Fruit fly (Drosophila melanogaster) whole organism, embryonic: Measurements from ENCODE around the gene Apoltp.

Source experiments
- Aef1 ChIP-seq: fragments of 200-800 bp; sonication (Bioruptor generic); IDR thresholded peaks from 3 replicates; pipeline ENCODE4 v1.3.6; 2022; ENCODE audit warnings: missing biosample characterization, missing genetic modification characterization
- CG10147 ChIP-seq: fragments of 200-800 bp; sonication (Bioruptor generic); optimal IDR thresholded peaks from 2 replicates; lab custom pipeline; 2019; ENCODE audit warnings: missing biosample characterization, mild to moderate bottlenecking, missing genetic modification characterization, moderate library complexity
- CG10431 ChIP-seq: fragments of 200-800 bp; sonication (Bioruptor generic); optimal IDR thresholded peaks from 3 replicates; lab custom pipeline; 2018; ENCODE audit warnings: missing biosample characterization, mild to moderate bottlenecking, missing genetic modification characterization
- CG10543 ChIP-seq: fragments of 200-800 bp; sonication (Bioruptor generic); optimal IDR thresholded peaks from 3 replicates; lab custom pipeline; 2017; ENCODE audit warnings: missing biosample characterization, mild to moderate bottlenecking, missing genetic modification characterization, moderate library complexity
- CG11247 ChIP-seq: fragments of 200-800 bp; sonication (Bioruptor generic); IDR thresholded peaks from 2 replicates; pipeline ENCODE4 v1.3.6; 2022; ENCODE audit warnings: missing biosample characterization, missing genetic modification characterization
- CG12104 ChIP-seq: fragments of 200-800 bp; sonication (Bioruptor generic); optimal IDR thresholded peaks from 3 replicates; lab custom pipeline; 2016; ENCODE audit warnings: missing biosample characterization, missing genetic modification characterization
- CG12219 ChIP-seq: fragments of 200-800 bp; sonication (Bioruptor generic); optimal IDR thresholded peaks from 3 replicates; lab custom pipeline; 2018; ENCODE audit warnings: missing biosample characterization, mild to moderate bottlenecking, missing genetic modification characterization
- CG1233 ChIP-seq: fragments of 200-800 bp; sonication (Bioruptor generic); optimal IDR thresholded peaks from 4 replicates; lab custom pipeline; 2018; ENCODE audit warnings: missing biosample characterization, mild to moderate bottlenecking, missing genetic modification characterization
- CG1603 ChIP-seq: fragments of 200-800 bp; sonication (Bioruptor generic); optimal IDR thresholded peaks from 2 replicates; lab custom pipeline; 2019; ENCODE audit warnings: missing biosample characterization, mild to moderate bottlenecking, missing genetic modification characterization, moderate library complexity
- CG16863 ChIP-seq: fragments of 200-800 bp; sonication (Bioruptor generic); optimal IDR thresholded peaks from 3 replicates; lab custom pipeline; 2016; ENCODE audit warnings: missing biosample characterization, missing genetic modification characterization
- CG17612 ChIP-seq: fragments of 200-800 bp; sonication (Bioruptor generic); IDR thresholded peaks from 2 replicates; pipeline ENCODE4 v1.3.6; 2022; ENCODE audit warnings: missing biosample characterization, missing genetic modification characterization
- CG17802 ChIP-seq: fragments of 200-800 bp; sonication (Bioruptor generic); optimal IDR thresholded peaks from 2 replicates; lab custom pipeline; 2018; ENCODE audit warnings: missing biosample characterization, mild to moderate bottlenecking, missing genetic modification characterization, moderate library complexity
- CG18619 ChIP-seq: fragments of 200-800 bp; sonication (Bioruptor generic); optimal IDR thresholded peaks from 3 replicates; lab custom pipeline; 2017; ENCODE audit warnings: missing biosample characterization, mild to moderate bottlenecking, missing genetic modification characterization
- CG30403 ChIP-seq: fragments of 200-800 bp; sonication (Bioruptor generic); optimal IDR thresholded peaks from 3 replicates; lab custom pipeline; 2016; ENCODE audit warnings: missing biosample characterization, missing genetic modification characterization
- CG30431 ChIP-seq: fragments of 200-800 bp; sonication (Bioruptor generic); optimal IDR thresholded peaks from 2 replicates; lab custom pipeline; 2017; ENCODE audit warnings: missing biosample characterization, missing genetic modification characterization
- CG31365 ChIP-seq: fragments of 200-800 bp; sonication (Bioruptor generic); optimal IDR thresholded peaks from 2 replicates; lab custom pipeline; 2018; ENCODE audit warnings: missing biosample characterization, mild to moderate bottlenecking, missing genetic modification characterization
- CG31441 ChIP-seq: fragments of 200-800 bp; sonication (Bioruptor generic); IDR thresholded peaks from 2 replicates; pipeline ENCODE4 v1.3.6; 2022; ENCODE audit warnings: missing biosample characterization, missing genetic modification characterization
- CG32772 ChIP-seq: fragments of 200-800 bp; sonication (Bioruptor generic); IDR thresholded peaks from 2 replicates; pipeline ENCODE4 v1.3.6; 2022; ENCODE audit warnings: missing biosample characterization, missing genetic modification characterization
- CG33557 ChIP-seq: fragments of 200-800 bp; sonication (Bioruptor generic); optimal IDR thresholded peaks from 2 replicates; lab custom pipeline; 2019; ENCODE audit warnings: missing biosample characterization, mild to moderate bottlenecking, missing genetic modification characterization, moderate library complexity
- CG3847 ChIP-seq: fragments of 200-800 bp; sonication (Bioruptor generic); IDR thresholded peaks from 2 replicates; pipeline ENCODE4 v1.3.6; 2022; ENCODE audit warnings: missing biosample characterization, missing genetic modification characterization
- CG4617 ChIP-seq: fragments of 200-800 bp; sonication (Bioruptor generic); optimal IDR thresholded peaks from 3 replicates; lab custom pipeline; 2016; ENCODE audit warnings: missing biosample characterization, missing genetic modification characterization, borderline replicate concordance
- CG7372 ChIP-seq: fragments of 200-800 bp; sonication (Bioruptor generic); IDR thresholded peaks from 2 replicates; pipeline ENCODE4 v1.3.6; 2022; ENCODE audit warnings: missing biosample characterization, missing genetic modification characterization
- CG7963 ChIP-seq: fragments of 200-800 bp; sonication (Bioruptor generic); IDR thresholded peaks from 3 replicates; pipeline ENCODE4 v1.3.6; 2022; ENCODE audit warnings: missing biosample characterization, missing genetic modification characterization; ENCODE audit not compliant: partially characterized antibody
- CG8944 ChIP-seq: fragments of 200-800 bp; sonication (Bioruptor generic); optimal IDR thresholded peaks from 3 replicates; lab custom pipeline; 2016; ENCODE audit warnings: missing biosample characterization, missing genetic modification characterization
- Dll ChIP-seq: fragments of 200-800 bp; sonication (Bioruptor generic); IDR thresholded peaks from 4 replicates; pipeline ENCODE4 v1.3.6; 2022; ENCODE audit warnings: missing biosample characterization, missing genetic modification characterization; ENCODE audit not compliant: partially characterized antibody
- E2f1 ChIP-seq: fragments of 200-800 bp; sonication (Bioruptor generic); IDR thresholded peaks from 2 replicates; pipeline ENCODE4 v1.3.6; 2022; ENCODE audit warnings: missing biosample characterization, missing genetic modification characterization
- Hmr ChIP-seq: fragments of 200-800 bp; sonication (Bioruptor generic); optimal IDR thresholded peaks from 3 replicates; lab custom pipeline; 2017; ENCODE audit warnings: mild to moderate bottlenecking, missing biosample characterization, missing genetic modification reagents, missing genetic modification characterization
- Max ChIP-seq: fragments of 200-800 bp; sonication (Bioruptor generic); optimal IDR thresholded peaks from 2 replicates; lab custom pipeline; 2016; ENCODE audit warnings: missing biosample characterization, mild to moderate bottlenecking, missing genetic modification characterization
- Mes4 ChIP-seq: fragments of 200-800 bp; sonication (Bioruptor generic); optimal IDR thresholded peaks from 2 replicates; lab custom pipeline; 2016; ENCODE audit warnings: missing biosample characterization, missing genetic modification characterization
- Side ChIP-seq: fragments of 200-800 bp; sonication (Bioruptor generic); optimal IDR thresholded peaks from 2 replicates; lab custom pipeline; 2016; ENCODE audit warnings: missing biosample characterization, missing genetic modification characterization
- Six4 ChIP-seq: fragments of 200-800 bp; sonication (Bioruptor generic); optimal IDR thresholded peaks from 2 replicates; lab custom pipeline; 2016; ENCODE audit warnings: missing biosample characterization, missing genetic modification characterization
- Sox102F ChIP-seq: fragments of 200-800 bp; sonication (Bioruptor generic); optimal IDR thresholded peaks from 2 replicates; lab custom pipeline; 2018; ENCODE audit warnings: missing biosample characterization, mild to moderate bottlenecking, missing genetic modification characterization, moderate library complexity
- Spps ChIP-seq: fragments of 200-800 bp; sonication (Bioruptor generic); optimal IDR thresholded peaks from 2 replicates; lab custom pipeline; 2018; ENCODE audit warnings: missing biosample characterization, mild to moderate bottlenecking, missing genetic modification characterization
- Stat92E ChIP-seq, 3 experiments: fragments of >200 bp in 2 of 3; fragments of 200-800 bp in 1 of 3; sonication (Bioruptor generic) in 1 of 3; optimal IDR thresholded peaks; 2 replicates each; lab custom pipeline; 2017 to 2019; ENCODE audit warnings: missing biosample characterization in 3 of 3, missing genetic modification characterization in 3 of 3, mild to moderate bottlenecking in 1 of 3, moderate library complexity in 1 of 3
- Xbp1 ChIP-seq: fragments of 200-800 bp; sonication (Bioruptor generic); optimal IDR thresholded peaks from 3 replicates; lab custom pipeline; 2016; ENCODE audit warnings: missing biosample characterization, mild to moderate bottlenecking, missing genetic modification characterization
- cas ChIP-seq: fragments of 200-800 bp; sonication (Bioruptor generic); IDR thresholded peaks from 2 replicates; pipeline ENCODE4 v1.3.6; 2022; ENCODE audit warnings: missing biosample characterization, missing genetic modification characterization
- croc ChIP-seq: fragments of 200-800 bp; sonication (Bioruptor generic); conservative IDR thresholded peaks from 3 replicates; pipeline ENCODE4 v1.3.6; 2022; ENCODE audit warnings: missing biosample characterization, missing genetic modification characterization
- cwo ChIP-seq: fragments of 200-800 bp; sonication (Bioruptor generic); optimal IDR thresholded peaks from 3 replicates; lab custom pipeline; 2017; ENCODE audit warnings: missing biosample characterization, missing genetic modification characterization, mild to moderate bottlenecking, moderate library complexity, missing genetic modification reagents
- dati ChIP-seq: fragments of 200-800 bp; sonication (Bioruptor generic); IDR thresholded peaks from 2 replicates; pipeline ENCODE4 v1.3.6; 2022; ENCODE audit warnings: missing biosample characterization, missing genetic modification characterization
- gsb ChIP-seq: fragments of 200-800 bp; sonication (Bioruptor generic); IDR thresholded peaks from 2 replicates; pipeline ENCODE4 v1.3.6; 2022; ENCODE audit warnings: missing biosample characterization, missing genetic modification characterization
- ken ChIP-seq: fragments of 200-800 bp; sonication (Bioruptor generic); IDR thresholded peaks from 3 replicates; pipeline ENCODE4 v1.3.6; 2022; ENCODE audit warnings: missing biosample characterization, missing genetic modification characterization
- nerfin-1 ChIP-seq: fragments of 200-800 bp; sonication (Bioruptor generic); optimal IDR thresholded peaks from 3 replicates; lab custom pipeline; 2019; ENCODE audit warnings: missing biosample characterization, mild to moderate bottlenecking, missing genetic modification characterization, moderate library complexity
- pnt ChIP-seq: fragments of 200-800 bp; sonication (Bioruptor generic); optimal IDR thresholded peaks from 3 replicates; lab custom pipeline; 2016; ENCODE audit warnings: missing biosample characterization, missing genetic modification characterization
- rib ChIP-seq: fragments of 200-800 bp; sonication (Bioruptor generic); IDR thresholded peaks from 2 replicates; pipeline ENCODE4 v1.3.6; 2022; ENCODE audit warnings: missing biosample characterization, missing genetic modification characterization
- sens ChIP-seq: fragments of 200-800 bp; sonication (Bioruptor generic); peaks from one replicate; lab custom pipeline; 2016; ENCODE audit warnings: missing biosample characterization, missing genetic modification characterization
- sim ChIP-seq: fragments of 200-800 bp; sonication (Bioruptor generic); IDR thresholded peaks from 2 replicates; pipeline ENCODE4 v1.3.6; 2022; ENCODE audit warnings: missing biosample characterization, missing genetic modification characterization
- sisA ChIP-seq: fragments of 200-800 bp; sonication (Bioruptor generic); IDR thresholded peaks from 2 replicates; pipeline ENCODE4 v1.3.6; 2022; ENCODE audit warnings: missing biosample characterization, missing genetic modification characterization
- sna ChIP-seq: fragments of 200-800 bp; sonication (Bioruptor generic); IDR thresholded peaks from 2 replicates; pipeline ENCODE4 v1.3.6; 2022; ENCODE audit warnings: missing biosample characterization, missing genetic modification characterization; ENCODE audit not compliant: partially characterized antibody
- tna ChIP-seq: fragments of 200-800 bp; sonication (Bioruptor generic); IDR thresholded peaks from 2 replicates; pipeline ENCODE4 v1.3.6; 2022; ENCODE audit warnings: missing biosample characterization, missing genetic modification characterization; ENCODE audit not compliant: partially characterized antibody
- zen ChIP-seq: fragments of 200-800 bp; sonication (Bioruptor generic); optimal IDR thresholded peaks from 3 replicates; lab custom pipeline; 2018; ENCODE audit warnings: missing biosample characterization, mild to moderate bottlenecking, missing genetic modification characterization, moderate library complexity
- zfh1 ChIP-seq: fragments of 200-800 bp; sonication (Bioruptor generic); IDR thresholded peaks from 3 replicates; pipeline ENCODE4 v1.3.6; 2022; ENCODE audit warnings: missing biosample characterization, missing genetic modification characterization

Gene Apoltp

dm6 chr2L:9598390-9598789 is 35.6 kb upstream of the Apoltp start (continued):
- peak; percentile 54; the same call in 2 of the 3 replicates for TF ChIP-seq Aef1 (GFP tag; lab: Robert Waterston, UW)
- TF ChIP-seq Xbp1 (GFP tag; lab: Kevin White, UChicago) = peak; percentile 54
- peak; percentile 69 for TF ChIP-seq ken (GFP tag; lab: Robert Waterston, UW)
- TF ChIP-seq sna (GFP tag; lab: Robert Waterston, UW) = no peak
- no peak for TF ChIP-seq CG10431
- TF ChIP-seq sens (GFP tag; lab: Kevin White, UChicago) = peak; percentile 92
- no peak for TF ChIP-seq CG10543 (GFP tag; lab: Kevin White, UChicago)
- TF ChIP-seq CG4617 (GFP tag; lab: Kevin White, UChicago) = peak; percentile 16
- TF ChIP-seq CG12219 (GFP tag; lab: Kevin White, UChicago) = peak; percentile 44
- no peak for TF ChIP-seq CG17802 (tag; lab: Kevin White, UChicago)
- peak; percentile 58 for TF ChIP-seq CG30403 (GFP tag; lab: Kevin White, UChicago)
- TF ChIP-seq CG10147 (GFP tag; lab: Kevin White, UChicago) = no peak
- TF ChIP-seq CG8944 (GFP tag; lab: Kevin White, UChicago) = no peak
- TF ChIP-seq E2f1 (GFP tag; lab: Robert Waterston, UW) = peak; percentile 65
- peak in 1 of 3 experiments; percentile 43 for TF ChIP-seq Stat92E (GFP tag; optimal IDR thresholded peaks at IDR 0.05; lab: Kevin White, UChicago)
- peak; percentile 2 for TF ChIP-seq pnt (GFP tag; lab: Kevin White, UChicago)
- peak; percentile 83 for TF ChIP-seq zen (tag; lab: Kevin White, UChicago)
- TF ChIP-seq CG31365 (tag; lab: Kevin White, UChicago) = no peak
- no peak for TF ChIP-seq Mes4 (GFP tag; lab: Kevin White, UChicago)
- TF ChIP-seq dati (GFP tag; lab: Robert Waterston, UW) = 0 out of 2 replicates have a peak, but pooled peaks have one; percentile 35
- peak; percentile 78 for TF ChIP-seq CG1603 (tag; lab: Kevin White, UChicago)
- TF ChIP-seq CG32772 = peak; percentile 81
- no peak for TF ChIP-seq Side (GFP tag; lab: Kevin White, UChicago)
- TF ChIP-seq CG30431 (GFP tag; lab: Kevin White, UChicago) = peak; percentile 67
- TF ChIP-seq CG16863 (GFP tag; lab: Kevin White, UChicago) = peak; percentile 14
- TF ChIP-seq CG7372 (GFP tag; lab: Robert Waterston, UW) = peak; percentile 50; the same call in 1 of the 2 replicates
- peak; percentile 39 for TF ChIP-seq Six4 (GFP tag; lab: Kevin White, UChicago)
- TF ChIP-seq gsb (GFP tag; lab: Robert Waterston, UW) = 0 out of 2 replicates have a peak, but pooled peaks have one; percentile 19
- TF ChIP-seq CG17612 (GFP tag; lab: Robert Waterston, UW) = no peak
- TF ChIP-seq Max (GFP tag; lab: Kevin White, UChicago) = peak; percentile 29
- TF ChIP-seq CG18619 (GFP tag; lab: Kevin White, UChicago) = peak; percentile 34
- peak; percentile 65 for TF ChIP-seq Sox102F
- TF ChIP-seq croc = peak; percentile 83
- no peak for TF ChIP-seq CG12104 (GFP tag; lab: Kevin White, UChicago)
- peak; percentile 95 for TF ChIP-seq zfh1
- no peak for TF ChIP-seq cas (GFP tag; lab: Robert Waterston, UW)
- peak; percentile 70 for TF ChIP-seq Spps (tag; lab: Kevin White, UChicago)
- TF ChIP-seq CG1233 = peak; percentile 59
- peak; percentile 9 for TF ChIP-seq cwo (GFP tag; lab: Kevin White, UChicago)
- TF ChIP-seq sim (GFP tag; lab: Robert Waterston, UW) = peak; percentile 71
- TF ChIP-seq Dll (GFP tag; lab: Robert Waterston, UW) = no peak
- peak; percentile 56 for TF ChIP-seq CG3847 (GFP tag; lab: Robert Waterston, UW)
- peak; percentile 54; the same call in 1 of the 2 replicates for TF ChIP-seq CG11247
- TF ChIP-seq rib = no peak
- TF ChIP-seq nerfin-1 (tag; lab: Kevin White, UChicago) = peak; percentile 44
- no peak for TF ChIP-seq CG7963 (GFP tag; lab: Robert Waterston, UW)
- TF ChIP-seq tna = no peak
- peak; percentile 80 for TF ChIP-seq sisA (GFP tag; lab: Robert Waterston, UW)
- TF ChIP-seq CG33557 (GFP tag; lab: Kevin White, UChicago) = peak; percentile 73
- peak; percentile 69 for TF ChIP-seq CG31441 (GFP tag; lab: Robert Waterston, UW)
- TF ChIP-seq Hmr (GFP tag; lab: Kevin White, UChicago) = no peak
